Worm (Caenorhabditis elegans): Measurements from ENCODE around the gene Y66C5A.1.

Gene Y66C5A.1

DNA sequence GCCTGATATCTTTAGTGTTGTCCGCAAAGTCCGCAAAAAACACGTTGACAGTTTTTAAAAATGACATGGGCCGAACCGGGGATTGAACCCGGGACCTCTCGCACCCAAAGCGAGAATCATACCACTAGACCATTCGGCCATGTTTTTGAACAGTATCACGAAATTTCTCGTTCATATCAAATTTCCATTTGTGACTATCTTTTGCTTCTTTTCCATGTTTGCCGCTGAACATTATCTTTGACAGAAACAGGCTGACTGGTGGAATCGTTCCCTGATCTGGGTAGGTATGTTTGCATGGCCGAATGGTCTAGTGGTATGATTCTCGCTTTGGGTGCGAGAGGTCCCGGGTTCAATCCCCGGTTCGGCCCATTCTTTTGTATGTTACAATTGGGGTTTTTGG is 17.5 kb downstream of the Y66C5A.1 start (continued):
- 0 out of 2 replicates have a peak, but pooled peaks have one; percentile 46 for TF ChIP-seq ctbp-1 (GFP tag; IDR thresholded peaks at IDR 0.05)
- 0 out of 2 replicates have a peak, but pooled peaks have one; percentile 57 for TF ChIP-seq F26F4.8 (GFP tag; conservative IDR thresholded peaks at IDR 0.05)
- peak; percentile 43 for TF ChIP-seq zfp-2 (tag; optimal IDR thresholded peaks at IDR 0.05)
- peak; percentile 59; the same call in 1 of the 2 replicates for TF ChIP-seq php-3 (GFP tag; IDR thresholded peaks at IDR 0.05)
- TF ChIP-seq gei-8 (GFP tag; optimal IDR thresholded peaks at IDR 0.05), result peak; percentile 45
- TF ChIP-seq spr-1 (tag; optimal IDR thresholded peaks at IDR 0.05), result peak; percentile 51
- peak; percentile 40 for TF ChIP-seq nhr-28 (tag; optimal IDR thresholded peaks at IDR 0.05)
- TF ChIP-seq daf-16 (GFP tag; optimal IDR thresholded peaks at IDR 0.05), result peak in 1 of 2 experiments; percentile 79
- peak; percentile 66 for TF ChIP-seq daf-16 (tag; optimal IDR thresholded peaks at IDR 0.05)
- peak; percentile 60 for TF ChIP-seq snpc-1.2 (GFP tag; IDR thresholded peaks at IDR 0.05)
- TF ChIP-seq nhr-42 (GFP tag; IDR thresholded peaks at IDR 0.05), result 0 out of 2 replicates have a peak, but pooled peaks have one; percentile 36
- TF ChIP-seq dmd-6 (GFP tag; IDR thresholded peaks at IDR 0.05), result peak; percentile 43
- peak; percentile 48 for TF ChIP-seq zip-2 (tag; optimal IDR thresholded peaks at IDR 0.05)

DNA sequence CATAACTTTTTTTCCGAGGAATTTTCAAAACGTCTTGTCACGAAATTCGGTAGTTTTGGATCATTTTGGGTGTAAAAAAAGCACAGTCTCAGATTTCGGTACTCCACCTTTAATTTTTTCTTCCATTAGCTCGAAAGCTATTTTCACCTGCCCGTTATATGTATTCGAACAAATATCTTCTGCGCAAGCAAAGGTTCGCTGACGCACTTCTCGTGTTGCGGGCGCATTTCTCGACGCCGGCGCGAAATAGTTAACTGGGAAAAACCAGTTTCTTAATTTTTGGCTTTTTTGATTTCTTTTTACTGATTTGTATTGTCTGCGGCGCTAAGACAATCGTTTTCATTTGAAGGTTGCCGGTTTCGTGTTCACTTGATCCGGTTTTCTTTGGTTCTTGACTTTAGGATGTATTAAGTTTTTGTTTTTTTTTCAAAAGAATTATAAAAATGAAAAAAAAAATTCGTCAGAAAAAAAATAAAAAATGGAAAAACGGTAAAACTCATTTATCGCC is 19.6 kb downstream of the Y66C5A.1 start:
- TF ChIP-seq zip-2 (tag; optimal IDR thresholded peaks at IDR 0.05) (no peak), aha-1 (tag) (peak; percentile 68)

DNA sequence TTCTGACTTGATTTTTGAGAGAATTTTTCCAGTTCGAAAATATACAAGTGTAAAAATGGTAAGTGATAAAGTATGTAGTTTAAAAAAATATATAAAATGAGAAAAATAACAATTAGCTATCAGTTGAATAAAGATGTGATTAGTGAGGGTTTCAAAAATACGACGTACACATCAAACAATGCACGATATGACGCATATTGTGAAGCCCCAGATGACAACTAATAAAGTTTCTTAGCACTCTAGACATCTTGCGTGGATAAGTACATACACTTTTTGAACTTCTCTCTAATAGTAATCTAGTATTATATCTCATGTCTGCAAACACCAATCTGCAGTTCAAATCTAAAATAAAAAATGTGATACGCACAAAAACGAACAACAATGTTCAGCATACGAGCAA is 24.9 kb downstream of the Y66C5A.1 start:
- TF ChIP-seq Y5F2A.4 (GFP tag; optimal IDR thresholded peaks at IDR 0.05) (no peak), aha-1 (tag) (peak; percentile 55), ztf-11 (tag; optimal IDR thresholded peaks at IDR 0.05) (no peak), T20F7.1 (GFP tag; optimal IDR thresholded peaks at IDR 0.05) (no peak)

DNA sequence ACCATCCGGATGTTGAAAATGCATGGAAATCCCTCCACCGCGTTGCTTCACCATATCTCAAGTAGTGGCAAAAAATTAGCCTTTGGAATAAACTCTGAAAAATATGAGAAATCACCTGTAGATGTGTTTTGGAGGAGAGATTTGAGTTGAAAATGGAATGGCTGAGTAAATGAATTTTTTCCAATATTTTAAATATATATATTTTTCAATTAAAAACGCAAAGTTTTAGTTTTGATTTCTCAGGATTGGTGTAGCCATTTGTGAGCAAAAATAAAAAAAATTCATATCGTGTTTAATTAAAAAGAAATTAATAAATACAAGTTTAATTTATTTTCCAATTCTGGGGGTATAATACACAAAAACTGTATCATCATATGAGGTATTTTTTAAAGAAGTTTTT is 27.3 kb downstream of the Y66C5A.1 start, which contains the start of gene F23D12.1:
TSS of gene F23D12.1 (minus strand) at position 101 of the 400 bp plus-strand sequence.
- TF ChIP-seq lin-1 (GFP tag; IDR thresholded peaks at IDR 0.05) (no peak), mes-2 (tag; optimal IDR thresholded peaks at IDR 0.05; ENCODE audit: poor library complexity, severe bottlenecking) (no peak), lim-7 (GFP tag; IDR thresholded peaks at IDR 0.05) (no peak), Y5F2A.4 (GFP tag; optimal IDR thresholded peaks at IDR 0.05) (no peak), lin-38 (GFP tag; IDR thresholded peaks at IDR 0.05) (no peak), spr-3 (GFP tag; optimal IDR thresholded peaks at IDR 0.05) (no peak), nhr-77 (tag; optimal IDR thresholded peaks at IDR 0.05) (no peak), mdl-1 (tag; optimal IDR thresholded peaks at IDR 0.05) (no peak), egl-27 (tag; optimal IDR thresholded peaks at IDR 0.05) (no peak)

DNA sequence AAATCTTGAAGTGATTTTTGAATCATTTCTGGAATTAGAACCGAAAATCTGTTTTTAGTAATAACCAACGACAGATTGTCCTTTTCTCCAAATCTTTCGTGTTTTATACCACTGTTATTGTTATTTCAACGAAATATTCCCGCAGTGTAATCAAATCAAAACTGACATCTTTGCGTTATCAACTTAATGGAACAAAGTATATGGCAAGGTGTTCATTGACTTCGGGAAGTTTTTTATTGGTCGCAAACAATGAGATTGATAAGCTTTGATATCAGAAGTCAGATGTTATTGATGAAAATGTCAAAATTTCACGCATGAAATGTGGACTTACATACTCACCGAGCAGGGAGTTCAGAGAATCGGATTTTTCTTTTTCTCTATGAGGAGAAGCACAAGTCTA is 30.6 kb downstream of the Y66C5A.1 start, which contains the start of gene F23D12.11:
TSS of gene F23D12.11 (minus strand) at position 79 of the 400 bp plus-strand sequence.
- TF ChIP-seq tag-97 (GFP tag; IDR thresholded peaks at IDR 0.05) (no peak), hmg-1.1 (GFP tag; IDR thresholded peaks at IDR 0.05) (no peak), Y75B8A.6 (GFP tag; IDR thresholded peaks at IDR 0.05) (no peak), fos-1 (tag; optimal IDR thresholded peaks at IDR 0.05) (no peak), nhr-28 (tag; optimal IDR thresholded peaks at IDR 0.05) (peak; percentile 31), nhr-77 (tag; optimal IDR thresholded peaks at IDR 0.05) (no peak), cey-2 (tag; optimal IDR thresholded peaks at IDR 0.05; ENCODE audit: borderline replicate concordance, insufficient read depth) (no peak), nhr-42 (GFP tag; IDR thresholded peaks at IDR 0.05) (no peak), lin-1 (GFP tag; IDR thresholded peaks at IDR 0.05) (no peak), dmd-6 (GFP tag; IDR thresholded peaks at IDR 0.05) (0 out of 2 replicates have a peak, but pooled peaks have one; percentile 16), daf-16 (GFP tag; optimal IDR thresholded peaks at IDR 0.05) (no peak), daf-16 (tag; optimal IDR thresholded peaks at IDR 0.05) (peak; percentile 59), hif-1 (tag; optimal IDR thresholded peaks at IDR 0.05) (no peak), hlh-30 (tag; optimal IDR thresholded peaks at IDR 0.05; ENCODE audit: insufficient read depth) (no peak), D1046.2 (GFP tag; IDR thresholded peaks at IDR 0.05) (no peak)

Measured in whole organism, L4 larva.